Worm (Caenorhabditis elegans) whole organism, mixed stage, embryonic: Measurements from ENCODE around the gene rabx-5.

ENCODE experiments used
- M03D4.4 ChIP-seq: sonication (generic microtip); optimal IDR thresholded peaks from 2 replicates; lab custom pipeline; 2017; ENCODE audit warnings: mild to moderate bottlenecking, missing genetic modification characterization, missing compliant biosample characterization
- ceh-39 ChIP-seq: fragments of 150-350 bp; optimal IDR thresholded peaks from 2 replicates; lab custom pipeline; 2014; ENCODE audit warnings: missing biosample characterization, missing genetic modification characterization
- ceh-43 ChIP-seq: fragments of 200-800 bp; sonication (Bioruptor generic); optimal IDR thresholded peaks from 2 replicates; lab custom pipeline; 2018; ENCODE audit warnings: mild to moderate bottlenecking, missing genetic modification characterization, moderate library complexity, missing compliant biosample characterization
- ceh-83 ChIP-seq: fragments of 200-800 bp; sonication (Bioruptor generic); optimal IDR thresholded peaks from 2 replicates; lab custom pipeline; 2018; ENCODE audit warnings: mild to moderate bottlenecking, missing genetic modification characterization, missing compliant biosample characterization
- ces-1 ChIP-seq: fragments of 150-350 bp; optimal IDR thresholded peaks from 2 replicates; lab custom pipeline; 2014; ENCODE audit warnings: missing biosample characterization, missing genetic modification reagents, missing genetic modification characterization
- cnd-1 ChIP-seq: fragments of 200-800 bp; sonication (Bioruptor generic); optimal IDR thresholded peaks from 2 replicates; lab custom pipeline; 2018; ENCODE audit warnings: mild to moderate bottlenecking, missing genetic modification characterization, missing compliant biosample characterization
- drap-1 ChIP-seq: fragments of 200-800 bp; sonication (Bioruptor generic); optimal IDR thresholded peaks from 3 replicates; lab custom pipeline; 2018; ENCODE audit warnings: mild to moderate bottlenecking, missing genetic modification characterization, missing compliant biosample characterization
- elt-1 ChIP-seq: sonication (generic microtip); optimal IDR thresholded peaks from 2 replicates; lab custom pipeline; 2017; ENCODE audit warnings: missing genetic modification characterization, mild to moderate bottlenecking, missing compliant biosample characterization, antibody characterized with exemption, moderate library complexity, borderline replicate concordance; ENCODE audit not compliant: insufficient read depth
- elt-3 ChIP-seq: fragments of 150-350 bp; optimal IDR thresholded peaks from 2 replicates; lab custom pipeline; 2014; ENCODE audit warnings: missing biosample characterization, missing genetic modification characterization
- ham-2 ChIP-seq: fragments of 200-800 bp; sonication (Bioruptor generic); optimal IDR thresholded peaks from 2 replicates; lab custom pipeline; 2018; ENCODE audit warnings: mild to moderate bottlenecking, missing genetic modification characterization, missing compliant biosample characterization
- hlh-1 ChIP-seq: fragments of 150-350 bp; optimal IDR thresholded peaks from 2 replicates; lab custom pipeline; 2014; ENCODE audit warnings: missing biosample characterization, missing genetic modification reagents, missing genetic modification characterization
- lin-13 ChIP-seq: fragments of 150-350 bp; optimal IDR thresholded peaks from 2 replicates; lab custom pipeline; 2014; ENCODE audit warnings: missing biosample characterization, missing genetic modification characterization
- lin-32 ChIP-seq: fragments of 200-800 bp; sonication (Bioruptor generic); optimal IDR thresholded peaks from 2 replicates; lab custom pipeline; 2018; ENCODE audit warnings: mild to moderate bottlenecking, missing genetic modification characterization, missing compliant biosample characterization
- lsy-2 ChIP-seq: fragments of 150-350 bp; optimal IDR thresholded peaks from 2 replicates; lab custom pipeline; 2014; ENCODE audit warnings: missing biosample characterization, missing genetic modification characterization
- mab-5 ChIP-seq: fragments of 150-350 bp; optimal IDR thresholded peaks from 2 replicates; lab custom pipeline; 2014; ENCODE audit warnings: missing biosample characterization, missing genetic modification characterization
- mep-1 ChIP-seq: fragments of 150-350 bp; optimal IDR thresholded peaks from 2 replicates; lab custom pipeline; 2017; ENCODE audit warnings: missing biosample characterization, missing genetic modification reagents, missing genetic modification characterization, inconsistent platforms
- mls-2 ChIP-seq: sonication (generic microtip); optimal IDR thresholded peaks from 2 replicates; lab custom pipeline; 2016; ENCODE audit warnings: mild to moderate bottlenecking, missing genetic modification characterization, moderate library complexity, missing compliant biosample characterization
- nhr-12 ChIP-seq: fragments of 150-350 bp; optimal IDR thresholded peaks from 2 replicates; lab custom pipeline; 2014; ENCODE audit warnings: missing biosample characterization, missing genetic modification characterization
- nhr-237 ChIP-seq: fragments of 150-350 bp; optimal IDR thresholded peaks from 2 replicates; lab custom pipeline; 2014; ENCODE audit warnings: missing biosample characterization, missing genetic modification characterization
- nhr-28 ChIP-seq: fragments of 150-350 bp; optimal IDR thresholded peaks from 2 replicates; lab custom pipeline; 2014; ENCODE audit warnings: missing biosample characterization, missing genetic modification characterization
- nhr-76 ChIP-seq: sonication (generic microtip); optimal IDR thresholded peaks from 2 replicates; lab custom pipeline; 2017; ENCODE audit warnings: missing biosample characterization, missing genetic modification characterization
- pha-4 ChIP-seq: fragments of 150-350 bp; optimal IDR thresholded peaks from 2 replicates; lab custom pipeline; 2018; ENCODE audit warnings: missing biosample characterization, missing genetic modification reagents, missing genetic modification characterization
- sptf-1 ChIP-seq: sonication (generic microtip); optimal IDR thresholded peaks from 2 replicates; lab custom pipeline; 2017; ENCODE audit warnings: mild to moderate bottlenecking, missing genetic modification characterization, moderate library complexity, missing compliant biosample characterization
- unc-120 ChIP-seq: sonication (generic microtip); optimal IDR thresholded peaks from 2 replicates; lab custom pipeline; 2017; ENCODE audit warnings: missing genetic modification characterization, missing compliant biosample characterization; ENCODE audit not compliant: poor library complexity, severe bottlenecking
- unc-39 ChIP-seq: fragments of 150-350 bp; optimal IDR thresholded peaks from 2 replicates; lab custom pipeline; 2014; ENCODE audit warnings: missing biosample characterization, missing genetic modification characterization
- unc-62 ChIP-seq: fragments of 150-350 bp; optimal IDR thresholded peaks from 2 replicates; lab custom pipeline; 2014; ENCODE audit warnings: missing biosample characterization, missing genetic modification reagents, missing genetic modification characterization
- zip-8 ChIP-seq: fragments of 150-350 bp; optimal IDR thresholded peaks from 2 replicates; lab custom pipeline; 2014; ENCODE audit warnings: missing biosample characterization, missing genetic modification characterization

The rabx-5 gene

ce11 chrIII:10592074-10592473 is 13.1 kb upstream of the rabx-5 start:
- TF ChIP-seq ceh-83 (GFP tag; lab: Kevin White, UChicago) (peak; percentile 7), nhr-28 (tag; lab: Kevin White, UChicago) (no peak), nhr-12 (tag; lab: Kevin White, UChicago) (no peak), nhr-237 (tag; lab: Kevin White, UChicago) (no peak), sptf-1 (tag; lab: Kevin White, UChicago) (no peak)

- no peak for TF ChIP-seq zip-8 (tag; lab: Kevin White, UChicago)
- no peak for TF ChIP-seq ham-2 (GFP tag; lab: Kevin White, UChicago)
- TF ChIP-seq mep-1 (tag; lab: Kevin White, UChicago), result no peak
- no peak for TF ChIP-seq nhr-12 (tag; lab: Kevin White, UChicago)
- TF ChIP-seq mls-2 (tag; lab: Kevin White, UChicago), result no peak
- TF ChIP-seq elt-1 (tag; lab: Kevin White, UChicago), result no peak
- TF ChIP-seq unc-120 (tag; lab: Kevin White, UChicago), result no peak
- TF ChIP-seq hlh-1, result no peak
- TF ChIP-seq, all 35 proteins: peak for 0
Observed at ce11 chrIII:10592729-10593128, 12.4 kb upstream of the rabx-5 start, which contains the start of gene Y45F3A.8. Gene Y45F3A.8, minus strand, starts transcription at chrIII:10592829.

ce11 chrIII:10595066-10595465 is 10.1 kb upstream of the rabx-5 start, which contains the start of gene Y45F3A.9:
Gene Y45F3A.9, minus strand, starts transcription at chrIII:10595166.
- TF ChIP-seq ham-2 (GFP tag; lab: Kevin White, UChicago), result no peak
- no peak for TF ChIP-seq mls-2 (tag; lab: Kevin White, UChicago)

- TF ChIP-seq nhr-12 (tag; lab: Kevin White, UChicago) (no peak), cnd-1 (tag; lab: Kevin White, UChicago) (no peak), unc-39 (no peak)
Observed at ce11 chrIII:10596387-10596786, 8.8 kb upstream of the rabx-5 start, which contains the start of gene Y39A1A.3. Gene Y39A1A.3, minus strand, starts transcription at chrIII:10596487.

ce11 chrIII:10599699-10600098 is 5.5 kb upstream of the rabx-5 start:
- peak; percentile 54 for TF ChIP-seq ces-1
- no peak for TF ChIP-seq mab-5 (tag; lab: Kevin White, UChicago)
- TF ChIP-seq ham-2 (GFP tag; lab: Kevin White, UChicago), result no peak
- TF ChIP-seq pha-4 (tag; lab: Kevin White, UChicago), result peak; percentile 51
- no peak for TF ChIP-seq ceh-39 (tag; lab: Kevin White, UChicago)
- peak; percentile 58 for TF ChIP-seq lsy-2
- TF ChIP-seq nhr-237 (tag; lab: Kevin White, UChicago), result peak; percentile 15
- TF ChIP-seq mep-1 (tag; lab: Kevin White, UChicago), result peak; percentile 64
- TF ChIP-seq lin-13 (tag; lab: Kevin White, UChicago), result peak; percentile 36
- TF ChIP-seq, all 35 proteins: peak for 6

ce11 chrIII:10600138-10600626 is 5.0 kb upstream of the rabx-5 start, which contains the start of gene epg-6:
Gene epg-6, minus strand, starts transcription at chrIII:10600188.
- TF ChIP-seq nhr-28 (tag; lab: Kevin White, UChicago) (no peak), mab-5 (tag; lab: Kevin White, UChicago) (no peak), ceh-43 (GFP tag; lab: Kevin White, UChicago) (no peak), nhr-76 (tag; lab: Kevin White, UChicago) (no peak), hlh-1 (no peak)

ce11 chrIII:10600894-10601293 is 4.3 kb upstream of the rabx-5 start:
- TF ChIP-seq nhr-76 (tag; lab: Kevin White, UChicago) (no peak), mls-2 (tag; lab: Kevin White, UChicago) (no peak), nhr-28 (tag; lab: Kevin White, UChicago) (no peak), ces-1 (no peak), M03D4.4 (tag; lab: Kevin White, UChicago) (no peak), lsy-2 (no peak), unc-120 (tag; lab: Kevin White, UChicago) (no peak), drap-1 (GFP tag; lab: Kevin White, UChicago) (no peak), nhr-237 (tag; lab: Kevin White, UChicago) (no peak), cnd-1 (tag; lab: Kevin White, UChicago) (no peak), unc-62 (no peak), unc-39 (no peak), nhr-12 (tag; lab: Kevin White, UChicago) (no peak), lin-32 (GFP tag; lab: Kevin White, UChicago) (no peak), ceh-39 (tag; lab: Kevin White, UChicago) (no peak), elt-3 (no peak), zip-8 (tag; lab: Kevin White, UChicago) (no peak), ceh-43 (GFP tag; lab: Kevin White, UChicago) (no peak), mep-1 (tag; lab: Kevin White, UChicago) (no peak)
